Worm (Caenorhabditis elegans) whole organism, L4 larva: ENCODE results near the gene sav-1.

Source experiments
- Y75B8A.6 ChIP-seq: fragments of 200-800 bp; sonication (Bioruptor generic); IDR thresholded peaks from 2 replicates; pipeline ENCODE4 v1.3.6; 2022; ENCODE audit warnings: missing genetic modification reagents, missing genetic modification characterization, missing compliant biosample characterization
- attf-4 ChIP-seq: sonication (generic microtip); optimal IDR thresholded peaks from 3 replicates; lab custom pipeline; 2017; ENCODE audit warnings: missing biosample characterization, missing genetic modification characterization
- ceh-44 ChIP-seq: fragments of 200-800 bp; sonication (Bioruptor generic); IDR thresholded peaks from 2 replicates; pipeline ENCODE4 v1.3.6; 2022; ENCODE audit warnings: missing genetic modification reagents, missing genetic modification characterization, missing compliant biosample characterization
- ceh-62 ChIP-seq: sonication (generic microtip); optimal IDR thresholded peaks from 2 replicates; lab custom pipeline; 2017; ENCODE audit warnings: missing biosample characterization, missing genetic modification characterization
- ctbp-1 ChIP-seq: fragments of 200-800 bp; sonication (Bioruptor generic); IDR thresholded peaks from 2 replicates; pipeline ENCODE4 v1.3.6; 2022; ENCODE audit warnings: missing genetic modification reagents, missing genetic modification characterization, missing compliant biosample characterization
- daf-16 ChIP-seq, 3 experiments: sonication (generic microtip); optimal IDR thresholded peaks; 2 replicates each; lab custom pipeline; 2016 to 2017; ENCODE audit warnings: missing genetic modification characterization in 3 of 3, missing genetic modification reagents in 3 of 3, mild to moderate bottlenecking in 2 of 3, missing compliant biosample characterization in 2 of 3, missing biosample characterization in 1 of 3, moderate library complexity in 1 of 3
- dmd-9 ChIP-seq: fragments of 200-800 bp; sonication (Bioruptor generic); IDR thresholded peaks from 2 replicates; pipeline ENCODE4 v1.3.6; 2022; ENCODE audit warnings: missing genetic modification reagents, missing genetic modification characterization, missing compliant biosample characterization
- dve-1 ChIP-seq: sonication (generic microtip); optimal IDR thresholded peaks from 2 replicates; lab custom pipeline; 2017; ENCODE audit warnings: antibody characterized with exemption, mild to moderate bottlenecking, missing genetic modification characterization, missing compliant biosample characterization; ENCODE audit not compliant: insufficient read depth
- egl-43 ChIP-seq: fragments of 200-800 bp; sonication (Bioruptor generic); IDR thresholded peaks from 2 replicates; pipeline ENCODE4 v1.3.6; 2022; ENCODE audit warnings: missing genetic modification reagents, missing genetic modification characterization, missing compliant biosample characterization
- fkh-10 ChIP-seq: fragments of 150-350 bp; optimal IDR thresholded peaks from 2 replicates; lab custom pipeline; 2014; ENCODE audit warnings: missing biosample characterization, missing genetic modification reagents, missing genetic modification characterization
- lin-15B ChIP-seq: fragments of 150-350 bp; sonication (generic microtip); optimal IDR thresholded peaks from 3 replicates; lab custom pipeline; 2014; ENCODE audit warnings: missing biosample characterization, missing genetic modification characterization
- lsy-2 ChIP-seq, 2 experiments: fragments of 150-350 bp in 1 of 2; sonication (generic microtip) in 1 of 2; optimal IDR thresholded peaks; 2 replicates each; lab custom pipeline; 2014 to 2017; ENCODE audit warnings: missing biosample characterization in 2 of 2, missing genetic modification characterization in 2 of 2
- mdl-1 ChIP-seq, 2 experiments: fragments of 150-350 bp in 1 of 2; sonication (generic microtip) in 1 of 2; optimal IDR thresholded peaks; 2 replicates each; lab custom pipeline; 2014 to 2017; ENCODE audit warnings: missing biosample characterization in 2 of 2, missing genetic modification characterization in 2 of 2
- mdt-29 ChIP-seq: fragments of 200-800 bp; sonication (Bioruptor generic); IDR thresholded peaks from 2 replicates; pipeline ENCODE4 v1.3.6; 2022; ENCODE audit warnings: missing genetic modification reagents, missing genetic modification characterization, missing compliant biosample characterization
- mep-1 ChIP-seq: fragments of 150-350 bp; sonication (generic microtip); optimal IDR thresholded peaks from 3 replicates; lab custom pipeline; 2014; ENCODE audit warnings: missing biosample characterization, missing genetic modification characterization
- mes-2 ChIP-seq: sonication (generic microtip); optimal IDR thresholded peaks from 2 replicates; lab custom pipeline; 2016; ENCODE audit warnings: missing genotype, mild to moderate bottlenecking, missing genetic modification characterization, missing compliant biosample characterization; ENCODE audit not compliant: poor library complexity, severe bottlenecking
- mxl-3 ChIP-seq: fragments of 200-800 bp; sonication (Bioruptor generic); optimal IDR thresholded peaks from 2 replicates; lab custom pipeline; 2018; ENCODE audit warnings: mild to moderate bottlenecking, missing genetic modification characterization, missing compliant biosample characterization
- nhr-11 ChIP-seq: fragments of 150-350 bp; optimal IDR thresholded peaks from 2 replicates; lab custom pipeline; 2014; ENCODE audit warnings: missing biosample characterization, missing genetic modification characterization
- nhr-25 ChIP-seq: sonication (generic microtip); optimal IDR thresholded peaks from 2 replicates; lab custom pipeline; 2017; ENCODE audit warnings: missing genetic modification characterization, mild to moderate bottlenecking, missing compliant biosample characterization, antibody characterized with exemption, moderate library complexity, borderline replicate concordance; ENCODE audit not compliant: insufficient read depth
- nhr-28 ChIP-seq: fragments of 150-350 bp; optimal IDR thresholded peaks from 2 replicates; lab custom pipeline; 2014; ENCODE audit warnings: missing biosample characterization, missing genetic modification characterization
- nhr-41 ChIP-seq: fragments of 200-800 bp; sonication (Bioruptor generic); IDR thresholded peaks from 2 replicates; pipeline ENCODE4 v1.3.6; 2022; ENCODE audit warnings: missing genetic modification reagents, missing genetic modification characterization, missing compliant biosample characterization
- nhr-6 ChIP-seq: fragments of 150-350 bp; optimal IDR thresholded peaks from 2 replicates; lab custom pipeline; 2014; ENCODE audit warnings: missing biosample characterization, missing genetic modification characterization
- nhr-77 ChIP-seq: fragments of 150-350 bp; optimal IDR thresholded peaks from 2 replicates; lab custom pipeline; 2014; ENCODE audit warnings: missing biosample characterization, missing genetic modification characterization
- php-3 ChIP-seq: fragments of 200-800 bp; sonication (Bioruptor generic); IDR thresholded peaks from 2 replicates; pipeline ENCODE4 v1.3.6; 2022; ENCODE audit warnings: missing genetic modification reagents, missing genetic modification characterization, missing compliant biosample characterization
- snpc-4 ChIP-seq: fragments of 150-350 bp; optimal IDR thresholded peaks from 2 replicates; lab custom pipeline; 2014; ENCODE audit warnings: missing biosample characterization, missing genetic modification characterization
- spr-1 ChIP-seq: sonication (generic microtip); optimal IDR thresholded peaks from 2 replicates; lab custom pipeline; 2016; ENCODE audit warnings: mild to moderate bottlenecking, missing genetic modification characterization, missing compliant biosample characterization
- unc-39 ChIP-seq: sonication (generic microtip); optimal IDR thresholded peaks from 2 replicates; lab custom pipeline; 2017; ENCODE audit warnings: missing biosample characterization, missing genetic modification characterization
- unc-62 ChIP-seq, 3 experiments: fragments of 150-350 bp in 1 of 3; sonication (generic microtip); optimal IDR thresholded peaks in 2 of 3; peaks in 1 of 3; 1 replicate in 1 of 3; 2 replicates in 2 of 3; lab custom pipeline; 2014 to 2017; ENCODE audit warnings: missing biosample characterization in 3 of 3, missing genetic modification characterization in 3 of 3, missing genetic modification reagents in 3 of 3, missing genotype in 1 of 3
- vab-7 ChIP-seq: fragments of 200-800 bp; sonication (Bioruptor generic); IDR thresholded peaks from 2 replicates; pipeline ENCODE4 v1.3.6; 2022; ENCODE audit warnings: missing genetic modification reagents, missing genetic modification characterization, missing compliant biosample characterization
- zip-2 ChIP-seq: fragments of 150-350 bp; optimal IDR thresholded peaks from 2 replicates; lab custom pipeline; 2014; ENCODE audit warnings: missing biosample characterization, missing genetic modification characterization

The sav-1 gene

ce11 chrX:2266777-2267176, 20.2 kb downstream of the sav-1 start:
- no peak for TF ChIP-seq unc-39
- TF ChIP-seq snpc-4 (tag; lab: Kevin White, UChicago) = no peak
- no peak for TF ChIP-seq ceh-62 (tag; lab: Kevin White, UChicago)
- no peak for TF ChIP-seq mdt-29 (GFP tag; lab: Robert Waterston, UW)
- peak; percentile 81 for TF ChIP-seq fkh-10 (GFP tag; lab: Kevin White, UChicago)
- peak in 1 of 2 experiments; percentile 31 for TF ChIP-seq unc-62 (GFP tag; optimal IDR thresholded peaks at IDR 0.05 in 1 of 2; lab: Kevin White, UChicago)
- TF ChIP-seq unc-62 (tag; optimal IDR thresholded peaks at IDR 0.05; lab: Kevin White, UChicago) = no peak
- no peak for TF ChIP-seq nhr-41 (GFP tag; lab: Robert Waterston, UW)

- TF ChIP-seq unc-62 (GFP tag; optimal IDR thresholded peaks at IDR 0.05 in 1 of 2; lab: Kevin White, UChicago) = peak in 1 of 2 experiments; percentile 79
- TF ChIP-seq unc-62 (tag; optimal IDR thresholded peaks at IDR 0.05; lab: Kevin White, UChicago) = no peak
- no peak for TF ChIP-seq unc-39
Observed at ce11 chrX:2266366-2266765, 20.6 kb downstream of the sav-1 start.

ce11 chrX:2265069-2265468, 21.9 kb downstream of the sav-1 start:
- TF ChIP-seq vab-7 (GFP tag; lab: Robert Waterston, UW) (no peak), ctbp-1 (peak; percentile 50; the same call in 1 of the 2 replicates), mdl-1 (tag; optimal IDR thresholded peaks at IDR 0.05; lab: Kevin White, UChicago) (peak in 1 of 2 experiments; percentile 3)

ce11 chrX:2262420-2262819, 24.6 kb downstream of the sav-1 start:
- TF ChIP-seq nhr-28 (tag; lab: Kevin White, UChicago) (peak; percentile 4), fkh-10 (GFP tag; lab: Kevin White, UChicago) (no peak), dve-1 (tag; lab: Kevin White, UChicago) (peak; percentile 13), daf-16 (GFP tag; optimal IDR thresholded peaks at IDR 0.05; lab: Kevin White, UChicago) (no peak), daf-16 (tag; optimal IDR thresholded peaks at IDR 0.05; lab: Kevin White, UChicago) (peak; percentile 93), ceh-44 (GFP tag; lab: Robert Waterston, UW) (no peak)

DNA sequence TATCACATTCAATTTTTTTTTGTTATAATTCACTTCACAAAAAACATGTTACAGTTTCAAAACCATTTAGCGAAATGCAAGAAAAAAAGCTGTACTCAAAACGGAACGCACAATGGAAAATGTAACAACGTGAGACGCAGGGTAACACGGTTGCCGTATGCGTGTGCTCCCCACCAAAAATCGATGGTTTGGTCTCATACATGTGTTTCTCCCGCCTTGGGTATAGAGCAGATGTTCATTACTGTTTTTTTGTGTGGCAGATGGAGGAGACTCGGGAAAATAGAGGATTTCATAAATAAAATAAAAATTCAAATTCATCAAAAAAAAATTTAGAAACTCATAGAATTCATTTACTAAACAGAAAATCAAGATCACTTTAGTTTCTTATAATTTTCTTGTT, 26.0 kb downstream of the sav-1 start, which contains the start of gene AH9.3:
Gene AH9.3, minus strand, starts transcription at position 101 of the 400 bp plus-strand sequence.
- TF ChIP-seq nhr-77 (tag; lab: Kevin White, UChicago) (no peak), dmd-9 (GFP tag; lab: Robert Waterston, UW) (no peak), unc-62 (GFP tag; optimal IDR thresholded peaks at IDR 0.05 in 1 of 2; lab: Kevin White, UChicago) (no peak), unc-62 (tag; optimal IDR thresholded peaks at IDR 0.05; lab: Kevin White, UChicago) (no peak), vab-7 (GFP tag; lab: Robert Waterston, UW) (no peak)

- TF ChIP-seq zip-2 (no peak), dve-1 (tag; lab: Kevin White, UChicago) (peak; percentile 33), php-3 (GFP tag; lab: Robert Waterston, UW) (no peak), attf-4 (tag; lab: Kevin White, UChicago) (no peak), spr-1 (tag; lab: Kevin White, UChicago) (no peak), nhr-6 (tag; lab: Kevin White, UChicago) (peak; percentile 69), mxl-3 (GFP tag; lab: Kevin White, UChicago) (no peak), nhr-11 (no peak), lin-15B (tag; lab: Kevin White, UChicago) (no peak), snpc-4 (tag; lab: Kevin White, UChicago) (no peak), mes-2 (tag; lab: Kevin White, UChicago) (no peak), ctbp-1 (no peak), nhr-25 (tag; lab: Kevin White, UChicago) (peak; percentile 3), egl-43 (GFP tag; lab: Robert Waterston, UW) (no peak), lsy-2 (tag; optimal IDR thresholded peaks at IDR 0.05; lab: Kevin White, UChicago) (peak in 1 of 2 experiments; percentile 3), dmd-9 (GFP tag; lab: Robert Waterston, UW) (no peak), daf-16 (GFP tag; optimal IDR thresholded peaks at IDR 0.05; lab: Kevin White, UChicago) (no peak), daf-16 (tag; optimal IDR thresholded peaks at IDR 0.05; lab: Kevin White, UChicago) (peak; percentile 42), mep-1 (tag; lab: Kevin White, UChicago) (no peak), Y75B8A.6 (GFP tag; lab: Robert Waterston, UW) (no peak)
Observed at ce11 chrX:2258404-2258803, 28.6 kb downstream of the sav-1 start.
